Fruit fly (Drosophila melanogaster) whole organism, embryonic: ENCODE data around the gene CG9173.

Experiments
- Atf3 ChIP-seq: fragments of 200-800 bp; sonication (Bioruptor generic); optimal IDR thresholded peaks from 3 replicates; lab custom pipeline; 2016; ENCODE audit warnings: missing biosample characterization, missing genetic modification characterization
- B-H1 ChIP-seq: fragments of 200-800 bp; sonication (Bioruptor generic); IDR thresholded peaks from 3 replicates; pipeline ENCODE4 v1.3.6; 2022; ENCODE audit warnings: missing biosample characterization, missing genetic modification characterization
- BEAF-32 ChIP-seq: fragments of 200-800 bp; sonication (Bioruptor generic); optimal IDR thresholded peaks from 3 replicates; lab custom pipeline; 2017; ENCODE audit warnings: missing biosample characterization, missing genetic modification characterization, mild to moderate bottlenecking, moderate library complexity, missing genetic modification reagents
- Blimp-1 ChIP-seq: fragments of 200-800 bp; sonication (Bioruptor generic); optimal IDR thresholded peaks from 3 replicates; lab custom pipeline; 2018; ENCODE audit warnings: missing biosample characterization, missing genetic modification characterization, mild to moderate bottlenecking, moderate library complexity, missing genetic modification reagents
- CG10267 ChIP-seq: fragments of 200-800 bp; sonication (Bioruptor generic); optimal IDR thresholded peaks from 2 replicates; lab custom pipeline; 2018; ENCODE audit warnings: missing biosample characterization, mild to moderate bottlenecking, missing genetic modification characterization, moderate library complexity
- CG12071 ChIP-seq: fragments of 200-800 bp; sonication (Bioruptor generic); optimal IDR thresholded peaks from 3 replicates; lab custom pipeline; 2018; ENCODE audit warnings: missing biosample characterization, mild to moderate bottlenecking, missing genetic modification characterization
- CG13123 ChIP-seq: fragments of 200-800 bp; sonication (Bioruptor generic); optimal IDR thresholded peaks from 2 replicates; lab custom pipeline; 2016; ENCODE audit warnings: missing biosample characterization, missing genetic modification characterization
- CG16863 ChIP-seq: fragments of 200-800 bp; sonication (Bioruptor generic); optimal IDR thresholded peaks from 3 replicates; lab custom pipeline; 2016; ENCODE audit warnings: missing biosample characterization, missing genetic modification characterization
- CG17912 ChIP-seq: fragments of 200-800 bp; sonication (Bioruptor generic); optimal IDR thresholded peaks from 2 replicates; lab custom pipeline; 2018; ENCODE audit warnings: missing biosample characterization, mild to moderate bottlenecking, missing genetic modification characterization
- CG1792 ChIP-seq: fragments of 200-800 bp; sonication (Bioruptor generic); optimal IDR thresholded peaks from 2 replicates; lab custom pipeline; 2016; ENCODE audit warnings: missing biosample characterization, missing genetic modification characterization
- CG2129 ChIP-seq: fragments of 200-800 bp; sonication (Bioruptor generic); IDR thresholded peaks from 2 replicates; pipeline ENCODE4 v1.3.6; 2022; ENCODE audit warnings: missing biosample characterization, missing genetic modification characterization; ENCODE audit not compliant: partially characterized antibody
- CG2199 ChIP-seq: fragments of 200-800 bp; sonication (Bioruptor generic); IDR thresholded peaks from 3 replicates; pipeline ENCODE4 v1.3.6; 2022; ENCODE audit warnings: missing biosample characterization, missing genetic modification characterization
- CG31441 ChIP-seq: fragments of 200-800 bp; sonication (Bioruptor generic); IDR thresholded peaks from 2 replicates; pipeline ENCODE4 v1.3.6; 2022; ENCODE audit warnings: missing biosample characterization, missing genetic modification characterization
- CG32772 ChIP-seq: fragments of 200-800 bp; sonication (Bioruptor generic); IDR thresholded peaks from 2 replicates; pipeline ENCODE4 v1.3.6; 2022; ENCODE audit warnings: missing biosample characterization, missing genetic modification characterization
- CG4617 ChIP-seq: fragments of 200-800 bp; sonication (Bioruptor generic); optimal IDR thresholded peaks from 3 replicates; lab custom pipeline; 2016; ENCODE audit warnings: missing biosample characterization, missing genetic modification characterization, borderline replicate concordance
- CG6272 ChIP-seq: fragments of 200-800 bp; sonication (Bioruptor generic); IDR thresholded peaks from 2 replicates; pipeline ENCODE4 v1.3.6; 2022; ENCODE audit warnings: missing biosample characterization, missing genetic modification characterization
- CG7786 ChIP-seq: fragments of 200-800 bp; sonication (Bioruptor generic); optimal IDR thresholded peaks from 2 replicates; lab custom pipeline; 2016; ENCODE audit warnings: missing biosample characterization, missing genetic modification characterization
- CG8359 ChIP-seq: fragments of 200-800 bp; sonication (Bioruptor generic); optimal IDR thresholded peaks from 2 replicates; lab custom pipeline; 2017; ENCODE audit warnings: missing biosample characterization, mild to moderate bottlenecking, missing genetic modification characterization, borderline replicate concordance
- CG8388 ChIP-seq: fragments of 200-800 bp; sonication (Bioruptor generic); optimal IDR thresholded peaks from 2 replicates; lab custom pipeline; 2019; ENCODE audit warnings: missing biosample characterization, mild to moderate bottlenecking, missing genetic modification characterization, moderate library complexity
- Camta ChIP-seq: fragments of 200-800 bp; sonication (Bioruptor generic); optimal IDR thresholded peaks from 2 replicates; lab custom pipeline; 2016; ENCODE audit warnings: missing biosample characterization, missing genetic modification characterization
- D ChIP-seq, 2 experiments: fragments of 200-800 bp in 1 of 2; fragments of >200 bp in 1 of 2; sonication (Bioruptor generic) in 1 of 2; optimal IDR thresholded peaks; 2 replicates in 1 of 2; 3 replicates in 1 of 2; lab custom pipeline; 2017; ENCODE audit warnings: mild to moderate bottlenecking in 1 of 2, missing biosample characterization in 1 of 2, missing genetic modification characterization in 1 of 2, missing genetic modification reagents in 1 of 2
- Fer3 ChIP-seq: fragments of 200-800 bp; sonication (Bioruptor generic); optimal IDR thresholded peaks from 2 replicates; lab custom pipeline; 2018; ENCODE audit warnings: missing biosample characterization, mild to moderate bottlenecking, missing genetic modification characterization, moderate library complexity
- Gsc ChIP-seq: fragments of 200-800 bp; sonication (Bioruptor generic); IDR thresholded peaks from 2 replicates; pipeline ENCODE4 v1.3.6; 2022; ENCODE audit warnings: missing biosample characterization, missing genetic modification characterization
- HLHmδ ChIP-seq: fragments of 200-800 bp; sonication (Bioruptor generic); optimal IDR thresholded peaks from 2 replicates; lab custom pipeline; 2018; ENCODE audit warnings: missing biosample characterization, mild to moderate bottlenecking, missing genetic modification characterization, moderate library complexity
- Hey ChIP-seq: fragments of 200-800 bp; sonication (Bioruptor generic); optimal IDR thresholded peaks from 3 replicates; lab custom pipeline; 2018; ENCODE audit warnings: missing biosample characterization, mild to moderate bottlenecking, missing genetic modification characterization
- NK7.1 ChIP-seq: fragments of 200-800 bp; sonication (Bioruptor generic); optimal IDR thresholded peaks from 3 replicates; lab custom pipeline; 2016; ENCODE audit warnings: missing biosample characterization, missing genetic modification characterization
- Nf-YC ChIP-seq: fragments of 200-800 bp; optimal IDR thresholded peaks from 3 replicates; lab custom pipeline; 2019; ENCODE audit warnings: missing biosample characterization, mild to moderate bottlenecking, missing genetic modification characterization, moderate library complexity
- Sox100B ChIP-seq: fragments of 200-800 bp; sonication (Bioruptor generic); optimal IDR thresholded peaks from 3 replicates; lab custom pipeline; 2018; ENCODE audit warnings: missing biosample characterization, mild to moderate bottlenecking, missing genetic modification characterization
- Spps ChIP-seq: fragments of 200-800 bp; sonication (Bioruptor generic); optimal IDR thresholded peaks from 2 replicates; lab custom pipeline; 2018; ENCODE audit warnings: missing biosample characterization, mild to moderate bottlenecking, missing genetic modification characterization
- Usf ChIP-seq: fragments of 200-800 bp; sonication (Bioruptor generic); optimal IDR thresholded peaks from 2 replicates; lab custom pipeline; 2017; ENCODE audit warnings: missing genotype, missing biosample characterization, missing genetic modification characterization
- Xbp1 ChIP-seq: fragments of 200-800 bp; sonication (Bioruptor generic); optimal IDR thresholded peaks from 3 replicates; lab custom pipeline; 2016; ENCODE audit warnings: missing biosample characterization, mild to moderate bottlenecking, missing genetic modification characterization
- ase ChIP-seq: fragments of 200-800 bp; sonication (Bioruptor generic); IDR thresholded peaks from 3 replicates; pipeline ENCODE4 v1.3.6; 2022; ENCODE audit warnings: missing biosample characterization, missing genetic modification characterization
- ash1 ChIP-seq: fragments of 200-800 bp; sonication (Bioruptor generic); optimal IDR thresholded peaks from 2 replicates; lab custom pipeline; 2018; ENCODE audit warnings: missing biosample characterization, mild to moderate bottlenecking, missing genetic modification characterization
- az2 ChIP-seq: fragments of 200-800 bp; sonication (Bioruptor generic); optimal IDR thresholded peaks from 3 replicates; lab custom pipeline; 2016; ENCODE audit warnings: missing biosample characterization, missing genetic modification characterization
- gcm ChIP-seq: fragments of 200-800 bp; sonication (Bioruptor generic); optimal IDR thresholded peaks from 2 replicates; lab custom pipeline; 2019; ENCODE audit warnings: missing biosample characterization, mild to moderate bottlenecking, missing genetic modification characterization, moderate library complexity
- grn ChIP-seq: fragments of 200-800 bp; sonication (Bioruptor generic); optimal IDR thresholded peaks from 3 replicates; lab custom pipeline; 2017; ENCODE audit warnings: missing biosample characterization, missing genetic modification characterization
- gsb-n ChIP-seq: fragments of 200-800 bp; sonication (Bioruptor generic); optimal IDR thresholded peaks from 3 replicates; lab custom pipeline; 2018; ENCODE audit warnings: missing biosample characterization, mild to moderate bottlenecking, missing genetic modification characterization
- ham ChIP-seq: fragments of 200-800 bp; sonication (Bioruptor generic); IDR thresholded peaks from 2 replicates; pipeline ENCODE4 v1.3.6; 2022; ENCODE audit warnings: missing biosample characterization, missing genetic modification characterization
- jigr1 ChIP-seq: fragments of 200-800 bp; sonication (Bioruptor generic); IDR thresholded peaks from 3 replicates; pipeline ENCODE4 v1.3.6; 2022; ENCODE audit warnings: missing biosample characterization, missing genetic modification characterization
- lilli ChIP-seq: fragments of 200-800 bp; sonication (Bioruptor generic); optimal IDR thresholded peaks from 3 replicates; lab custom pipeline; 2016; ENCODE audit warnings: missing biosample characterization, missing genetic modification characterization
- mam ChIP-seq: fragments of 200-800 bp; sonication (Bioruptor generic); optimal IDR thresholded peaks from 3 replicates; lab custom pipeline; 2016; ENCODE audit warnings: missing biosample characterization, missing genetic modification characterization
- mld ChIP-seq: fragments of 200-800 bp; sonication (Bioruptor generic); IDR thresholded peaks from 3 replicates; pipeline ENCODE4 v1.3.6; 2022; ENCODE audit warnings: missing biosample characterization, missing genetic modification characterization; ENCODE audit not compliant: partially characterized antibody
- nerfin-2 ChIP-seq: fragments of 200-800 bp; sonication (Bioruptor generic); IDR thresholded peaks from 2 replicates; pipeline ENCODE4 v1.3.6; 2022; ENCODE audit warnings: missing biosample characterization, missing genetic modification characterization; ENCODE audit not compliant: partially characterized antibody
- otp ChIP-seq: fragments of 200-800 bp; sonication (Bioruptor generic); IDR thresholded peaks from 3 replicates; pipeline ENCODE4, ENCODE4 v1.3.6; 2022; ENCODE audit warnings: missing biosample characterization, missing genetic modification characterization
- peb ChIP-seq: fragments of 200-800 bp; sonication (Bioruptor generic); IDR thresholded peaks from 2 replicates; pipeline ENCODE4 v1.3.6; 2022; ENCODE audit warnings: missing biosample characterization, missing genetic modification characterization
- sna ChIP-seq: fragments of 200-800 bp; sonication (Bioruptor generic); IDR thresholded peaks from 2 replicates; pipeline ENCODE4 v1.3.6; 2022; ENCODE audit warnings: missing biosample characterization, missing genetic modification characterization; ENCODE audit not compliant: partially characterized antibody
- sr ChIP-seq: fragments of 200-800 bp; sonication (Bioruptor generic); IDR thresholded peaks from 3 replicates; pipeline ENCODE4 v1.3.6; 2022; ENCODE audit warnings: missing biosample characterization, missing genetic modification characterization
- stc ChIP-seq: fragments of 200-800 bp; sonication (Bioruptor generic); IDR thresholded peaks from 2 replicates; pipeline ENCODE4 v1.3.6; 2022; ENCODE audit warnings: missing biosample characterization, missing genetic modification characterization
- tna ChIP-seq: fragments of 200-800 bp; sonication (Bioruptor generic); IDR thresholded peaks from 2 replicates; pipeline ENCODE4 v1.3.6; 2022; ENCODE audit warnings: missing biosample characterization, missing genetic modification characterization; ENCODE audit not compliant: partially characterized antibody
- vvl ChIP-seq: fragments of 200-800 bp; sonication (Bioruptor generic); IDR thresholded peaks from 2 replicates; pipeline ENCODE4 v1.3.6; 2022; ENCODE audit warnings: missing biosample characterization, missing genetic modification characterization

The CG9173 gene

dm6 chr3L:1442906-1443305, 19.6 kb upstream of the CG9173 start (continued):
- TF ChIP-seq CG2129: no peak
- TF ChIP-seq mld (GFP tag; lab: Robert Waterston, UW): 0 out of 3 replicates have a peak, but pooled peaks have one; percentile 16
- TF ChIP-seq Hey: no peak
- peak; percentile 95 for TF ChIP-seq Spps
- no peak for TF ChIP-seq D (optimal IDR thresholded peaks at IDR 0.05; lab: Kevin White, UChicago)
- TF ChIP-seq D (GFP tag; optimal IDR thresholded peaks at IDR 0.05; lab: Kevin White, UChicago): peak; percentile 93
- peak; percentile 91 for TF ChIP-seq CG10267 (tag; lab: Kevin White, UChicago)
- peak; percentile 82 for TF ChIP-seq lilli (GFP tag; lab: Kevin White, UChicago)
- peak; percentile 96 for TF ChIP-seq vvl (GFP tag; lab: Robert Waterston, UW)
- peak; percentile 80 for TF ChIP-seq gcm (GFP tag; lab: Kevin White, UChicago)
- peak; percentile 68; the same call in 1 of the 3 replicates for TF ChIP-seq CG2199 (GFP tag; lab: Robert Waterston, UW)
- TF ChIP-seq CG6272 (GFP tag; lab: Robert Waterston, UW): peak; percentile 84
- peak; percentile 56 for TF ChIP-seq Fer3 (tag; lab: Kevin White, UChicago)
- TF ChIP-seq Blimp-1 (GFP tag; lab: Kevin White, UChicago): peak; percentile 93
- TF ChIP-seq CG1792: peak; percentile 22
- no peak for TF ChIP-seq tna
- TF ChIP-seq CG32772 (GFP tag; lab: Robert Waterston, UW): peak; percentile 90
- TF ChIP-seq NK7.1 (GFP tag; lab: Kevin White, UChicago): peak; percentile 53
- peak; percentile 93 for TF ChIP-seq az2 (GFP tag; lab: Kevin White, UChicago)
- peak; percentile 55; the same call in 1 of the 2 replicates for TF ChIP-seq stc (GFP tag; lab: Robert Waterston, UW)
- peak; percentile 92 for TF ChIP-seq gsb-n (tag; lab: Kevin White, UChicago)
- TF ChIP-seq CG13123 (GFP tag; lab: Kevin White, UChicago): peak; percentile 62
- peak; percentile 74; the same call in 2 of the 3 replicates for TF ChIP-seq ase (GFP tag; lab: Robert Waterston, UW)
- no peak for TF ChIP-seq ash1 (GFP tag; lab: Kevin White, UChicago)
- TF ChIP-seq CG12071: no peak
- TF ChIP-seq Nf-YC: no peak
- TF ChIP-seq HLHmδ (GFP tag; lab: Kevin White, UChicago): no peak
- TF ChIP-seq Gsc: peak; percentile 73
- TF ChIP-seq CG8359 (GFP tag; lab: Kevin White, UChicago): peak; percentile 74
- TF ChIP-seq Sox100B (GFP tag; lab: Kevin White, UChicago): peak; percentile 81
- peak; percentile 88 for TF ChIP-seq Xbp1
- TF ChIP-seq nerfin-2 (GFP tag; lab: Robert Waterston, UW): no peak
- peak; percentile 54 for TF ChIP-seq mam (GFP tag; lab: Kevin White, UChicago)
- TF ChIP-seq sna (GFP tag; lab: Robert Waterston, UW): no peak
- TF ChIP-seq CG17912 (GFP tag; lab: Kevin White, UChicago): no peak
- peak; percentile 46 for TF ChIP-seq CG4617 (GFP tag; lab: Kevin White, UChicago)
- TF ChIP-seq Camta (GFP tag; lab: Kevin White, UChicago): peak; percentile 87
- 0 out of 3 replicates have a peak, but pooled peaks have one; percentile 27 for TF ChIP-seq sr (GFP tag; lab: Robert Waterston, UW)
- peak; percentile 71 for TF ChIP-seq Atf3 (GFP tag; lab: Kevin White, UChicago)
- TF ChIP-seq otp: peak; percentile 96
- TF ChIP-seq CG7786 (GFP tag; lab: Kevin White, UChicago): peak; percentile 60
- TF ChIP-seq CG8388 (GFP tag; lab: Kevin White, UChicago): peak; percentile 86
- peak; percentile 85 for TF ChIP-seq CG16863 (GFP tag; lab: Kevin White, UChicago)
- no peak for TF ChIP-seq ham (GFP tag; lab: Robert Waterston, UW)
- peak; percentile 75; the same call in 1 of the 3 replicates for TF ChIP-seq jigr1
- peak; percentile 79 for TF ChIP-seq peb (GFP tag; lab: Robert Waterston, UW)
- TF ChIP-seq BEAF-32 (GFP tag; lab: Kevin White, UChicago): no peak
- TF ChIP-seq CG31441 (GFP tag; lab: Robert Waterston, UW): peak; percentile 89
- TF ChIP-seq grn: peak; percentile 31
- peak; percentile 70; the same call in 2 of the 3 replicates for TF ChIP-seq B-H1 (GFP tag; lab: Robert Waterston, UW)
- TF ChIP-seq Usf (GFP tag; lab: Kevin White, UChicago): peak; percentile 76
